Worm (Caenorhabditis elegans): Measurements from ENCODE around the gene Y46D2A.2.

DNA sequence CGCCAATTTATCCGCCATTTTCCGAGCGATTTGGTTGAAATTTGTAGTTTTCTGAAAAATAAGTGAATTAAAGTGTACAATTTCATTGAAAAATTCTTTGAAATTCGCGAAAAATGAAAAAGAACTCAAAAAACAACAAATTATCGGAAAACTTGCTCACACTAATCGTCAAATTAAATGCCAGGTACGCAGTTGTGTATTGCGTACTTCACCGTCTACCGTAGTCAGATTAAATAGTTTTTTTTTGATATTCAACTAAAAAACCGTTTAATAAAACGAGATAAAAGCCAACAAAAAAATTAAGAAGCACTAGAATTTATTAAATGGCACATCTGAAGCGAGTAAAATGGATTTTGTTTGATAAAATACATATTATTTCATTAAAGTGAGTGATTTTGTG, 21.8 kb upstream of the Y46D2A.2 start, which contains the start of gene bath-28:
- TF ChIP-seq nhr-28 (tag; optimal IDR thresholded peaks at IDR 0.05) (no peak), ztf-11 (tag; optimal IDR thresholded peaks at IDR 0.05) (no peak), ces-1 (GFP tag; optimal IDR thresholded peaks at IDR 0.05) (no peak), unc-62 (GFP tag; optimal IDR thresholded peaks at IDR 0.05) (no peak), nhr-76 (tag; optimal IDR thresholded peaks at IDR 0.05) (no peak), snpc-4 (tag; optimal IDR thresholded peaks at IDR 0.05) (no peak), pha-4 (tag; optimal IDR thresholded peaks at IDR 0.05) (no peak), lsy-2 (tag; optimal IDR thresholded peaks at IDR 0.05) (no peak), lin-13 (tag; optimal IDR thresholded peaks at IDR 0.05) (no peak), unc-39 (tag; optimal IDR thresholded peaks at IDR 0.05) (no peak), flh-1 (GFP tag; optimal IDR thresholded peaks at IDR 0.05) (no peak), lin-32 (GFP tag; optimal IDR thresholded peaks at IDR 0.05) (no peak), mab-5 (tag; optimal IDR thresholded peaks at IDR 0.05) (no peak), nhr-237 (tag; optimal IDR thresholded peaks at IDR 0.05) (no peak)

Measured in whole organism, mixed stage, embryonic.